Fruit fly (Drosophila melanogaster) Kc167 (cell line): ENCODE results near the gene JhI-21.

Experiments used
- Myc ChIP-seq: fragments of >200 bp; optimal IDR thresholded peaks from 2 replicates; lab custom pipeline; 2017; ENCODE audit warnings: missing external identifiers
- Sin3A ChIP-seq: fragments of >200 bp; optimal IDR thresholded peaks from 2 replicates; lab custom pipeline; 2018; ENCODE audit warnings: missing external identifiers
- h ChIP-seq: fragments of >200 bp; optimal IDR thresholded peaks from 3 replicates; lab custom pipeline; 2018; ENCODE audit warnings: missing external identifiers
- insv ChIP-seq: fragments of >200 bp; optimal IDR thresholded peaks from 3 replicates; lab custom pipeline; 2018; ENCODE audit warnings: missing external identifiers
- psq ChIP-seq: fragments of >200 bp; optimal IDR thresholded peaks from 2 replicates; lab custom pipeline; 2017; ENCODE audit warnings: missing external identifiers
- ttk ChIP-seq: sonication (Bioruptor generic); optimal IDR thresholded peaks from 2 replicates; lab custom pipeline; 2017; ENCODE audit warnings: missing external identifiers

JhI-21 gene

DNA sequence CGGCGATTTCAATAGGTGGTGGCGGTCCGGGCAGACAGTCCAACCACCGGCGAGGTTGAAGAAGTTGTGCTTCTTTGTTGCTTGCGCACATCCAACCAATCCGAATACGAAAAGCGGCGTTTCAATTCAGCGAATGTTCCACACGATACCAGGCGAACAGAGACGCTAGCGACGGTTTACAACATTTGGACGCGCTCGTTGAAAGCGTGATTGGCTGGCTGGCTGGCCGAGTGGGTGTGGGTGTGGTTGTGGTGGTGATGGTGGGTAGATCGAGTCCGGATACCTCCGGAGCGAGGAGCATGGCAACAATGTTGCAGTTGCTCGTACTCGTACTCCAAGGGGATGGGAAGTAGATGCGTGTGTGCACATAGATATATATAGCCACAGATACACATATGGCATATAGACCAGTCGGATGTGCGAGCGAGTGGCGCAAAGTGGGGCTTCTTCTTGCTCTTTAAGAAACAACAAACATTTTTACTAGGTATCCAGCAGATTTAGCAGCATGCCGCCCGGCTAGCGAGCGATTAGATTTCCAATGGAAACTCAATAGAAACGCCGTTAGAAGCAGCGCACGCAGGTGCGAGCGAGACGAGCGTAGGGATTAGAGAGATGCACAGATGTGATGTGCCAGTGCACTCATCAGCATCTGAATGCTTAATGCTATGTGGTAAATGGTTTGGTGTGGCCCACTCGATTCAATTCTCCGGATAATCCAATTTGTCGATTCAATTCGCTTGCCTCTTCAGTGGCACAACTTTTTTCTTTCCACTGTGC is 45.6 kb downstream of the JhI-21 start:
- TF ChIP-seq insv (lab: Kevin White, UChicago): no peak
- TF ChIP-seq ttk: no peak
- no peak for TF ChIP-seq h (lab: Kevin White, UChicago)
- TF ChIP-seq Sin3A (lab: Kevin White, UChicago): no peak
- TF ChIP-seq Myc (lab: Kevin White, UChicago): no peak
- no peak for TF ChIP-seq psq (lab: Kevin White, UChicago)

DNA sequence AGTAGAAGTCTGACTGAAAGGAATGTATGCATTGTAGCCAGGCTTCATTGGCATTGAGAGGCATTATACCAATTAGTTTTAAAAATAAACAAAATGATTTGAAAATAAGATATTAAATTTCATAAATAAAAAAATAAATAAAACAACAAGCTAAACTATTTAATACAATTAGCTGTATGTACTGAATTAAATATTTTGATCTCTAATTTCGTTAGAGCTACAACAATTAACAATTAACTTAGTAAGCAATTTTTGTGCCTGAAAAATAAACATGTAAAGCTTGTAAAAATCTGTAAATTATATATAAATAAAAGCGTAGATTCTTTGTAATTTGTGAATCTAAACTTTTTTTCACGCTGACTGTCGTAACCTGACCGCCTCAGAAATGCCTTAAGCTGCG is 48.0 kb downstream of the JhI-21 start, which contains the start of gene Rh5:
Gene Rh5, plus strand, starts transcription at position 301 of the 400 bp plus-strand sequence.
- no peak for TF ChIP-seq h (lab: Kevin White, UChicago)
- TF ChIP-seq insv (lab: Kevin White, UChicago): no peak
- TF ChIP-seq Myc (lab: Kevin White, UChicago): no peak
- no peak for TF ChIP-seq Sin3A (lab: Kevin White, UChicago)
- TF ChIP-seq ttk: no peak
- TF ChIP-seq psq (lab: Kevin White, UChicago): no peak

DNA sequence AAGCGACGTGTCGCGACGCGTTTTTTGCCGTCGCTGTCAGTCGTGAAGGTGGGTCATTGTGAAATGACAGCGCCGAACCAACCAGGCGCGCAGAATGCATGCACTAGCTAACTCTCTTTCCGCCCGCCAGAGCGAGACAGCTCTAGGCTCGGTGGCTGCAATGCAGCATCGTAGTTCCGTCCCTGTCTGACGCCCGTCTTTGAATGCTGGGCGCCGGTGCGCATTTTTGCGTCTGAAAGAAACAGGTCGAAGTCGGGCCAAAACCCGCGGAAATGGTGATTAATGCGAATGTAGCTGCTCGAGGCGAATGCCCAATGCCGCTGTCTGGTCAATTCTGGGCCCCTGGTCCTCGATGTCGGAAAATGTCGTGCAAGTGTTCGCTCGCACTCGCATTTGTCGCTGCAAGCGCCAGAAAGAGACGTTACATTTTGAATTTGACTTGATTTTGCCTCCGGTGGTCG is 48.5 kb downstream of the JhI-21 start:
- TF ChIP-seq psq (lab: Kevin White, UChicago) (no peak), h (lab: Kevin White, UChicago) (no peak), Sin3A (lab: Kevin White, UChicago) (no peak), insv (lab: Kevin White, UChicago) (no peak), ttk (no peak), Myc (lab: Kevin White, UChicago) (no peak)

DNA sequence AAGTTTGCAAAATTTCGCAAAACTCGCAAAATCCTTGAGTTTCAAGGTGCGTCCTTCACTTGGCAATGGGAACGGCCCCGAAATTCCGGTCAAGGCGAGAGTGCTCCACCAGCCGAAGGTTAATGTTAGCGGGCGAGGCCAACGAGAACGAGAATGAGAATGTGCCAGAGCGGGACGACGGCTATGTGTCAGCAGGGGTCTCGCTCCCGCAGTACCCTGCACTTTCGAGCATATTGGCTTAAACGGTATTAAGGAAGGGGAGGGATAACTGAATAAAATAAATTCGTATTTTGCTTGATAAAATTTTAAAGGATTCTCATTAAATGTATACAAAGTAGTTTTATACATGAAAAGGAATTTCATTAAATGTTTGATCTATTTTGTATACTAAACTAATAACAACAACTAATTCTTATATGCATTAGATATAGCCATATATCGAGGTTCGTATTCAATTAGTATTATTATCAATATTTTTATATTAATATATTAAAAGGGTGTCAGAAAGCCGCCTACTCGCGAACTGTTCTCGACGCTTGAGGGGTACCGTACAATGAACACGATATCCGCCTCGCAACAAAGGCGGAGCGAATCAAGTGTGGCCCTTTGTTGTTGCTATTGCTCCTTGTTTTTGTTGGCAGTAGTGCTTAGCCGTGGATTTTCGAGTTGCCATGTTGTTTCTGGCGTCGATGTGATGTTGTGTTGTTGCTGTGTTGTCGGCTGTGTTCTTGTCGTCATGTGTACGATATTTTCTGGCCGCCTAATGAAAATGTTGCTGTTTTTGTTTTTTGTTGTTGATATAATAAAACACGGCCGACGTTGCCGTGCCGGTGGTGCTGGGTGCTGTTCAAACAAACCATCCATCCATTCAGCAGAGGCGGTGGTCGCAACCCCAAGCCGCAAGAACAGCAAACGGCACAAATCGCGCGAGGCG is 49.2 kb downstream of the JhI-21 start:
- TF ChIP-seq psq (lab: Kevin White, UChicago) (no peak), insv (lab: Kevin White, UChicago) (no peak), h (lab: Kevin White, UChicago) (no peak), ttk (no peak), Sin3A (lab: Kevin White, UChicago) (no peak), Myc (lab: Kevin White, UChicago) (no peak)

dm6 chr2L:12005436-12006396 is 50.1 kb downstream of the JhI-21 start:
- TF ChIP-seq ttk: no peak
- no peak for TF ChIP-seq Sin3A (lab: Kevin White, UChicago)
- no peak for TF ChIP-seq psq (lab: Kevin White, UChicago)
- TF ChIP-seq h (lab: Kevin White, UChicago): no peak
- TF ChIP-seq insv (lab: Kevin White, UChicago): no peak
- no peak for TF ChIP-seq Myc (lab: Kevin White, UChicago)

DNA sequence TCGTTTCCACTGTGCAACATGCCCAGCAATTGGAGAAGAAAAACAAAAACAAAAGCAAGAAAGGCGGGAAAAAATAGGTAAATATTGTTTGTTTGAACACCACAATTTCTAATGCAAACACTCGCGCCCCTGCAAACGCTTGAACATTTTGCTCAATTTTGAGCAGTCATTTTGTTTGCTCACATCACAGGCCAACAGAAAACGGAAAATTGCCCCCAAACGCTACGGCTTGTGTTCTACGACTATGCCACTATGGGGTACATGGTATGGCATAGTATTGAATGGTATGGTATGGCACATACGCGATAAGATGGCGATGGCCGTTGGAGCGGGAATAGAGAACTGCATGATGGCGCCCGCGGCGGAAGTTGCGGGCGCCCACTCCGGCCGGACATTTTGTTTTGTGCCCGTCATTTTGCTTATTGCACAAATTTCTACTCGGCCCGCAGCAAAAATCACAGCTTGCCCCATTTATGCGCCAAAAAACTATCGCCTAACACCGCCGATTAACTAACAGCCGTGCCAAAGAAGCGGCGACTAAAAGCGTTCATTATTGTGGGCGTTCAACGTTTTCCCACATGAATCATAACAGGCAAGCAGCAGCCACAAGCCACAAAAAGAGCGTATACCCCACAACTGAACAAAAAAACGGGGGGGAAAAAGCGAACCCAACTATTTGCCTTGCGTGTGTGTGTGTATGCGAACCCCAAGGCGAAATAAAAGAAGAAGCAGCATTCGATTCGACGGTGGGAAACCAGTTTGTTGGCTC is 51.4 kb downstream of the JhI-21 start:
- TF ChIP-seq insv (lab: Kevin White, UChicago) (no peak), h (lab: Kevin White, UChicago) (no peak), psq (lab: Kevin White, UChicago) (no peak), Myc (lab: Kevin White, UChicago) (no peak), Sin3A (lab: Kevin White, UChicago) (no peak), ttk (no peak)

DNA sequence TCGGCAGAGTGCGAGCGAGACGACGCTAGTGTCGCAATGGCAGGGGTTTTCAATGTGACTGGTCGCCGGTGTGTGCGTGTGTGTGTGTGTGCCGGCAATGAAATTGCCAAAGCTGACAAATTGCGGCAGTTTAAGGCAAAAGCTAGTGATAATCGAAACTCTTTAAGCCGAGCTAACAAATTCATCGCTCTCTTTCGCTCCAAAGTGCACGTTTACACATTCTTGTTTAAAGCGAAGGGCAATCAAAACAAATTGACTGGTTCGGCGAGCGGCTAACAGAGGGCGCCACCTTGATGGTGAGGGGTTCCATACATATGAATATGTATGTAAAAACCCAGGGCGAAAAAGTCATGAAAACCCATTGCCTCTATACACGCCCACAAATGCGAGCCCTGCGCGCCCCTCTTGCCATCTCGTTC is 52.0 kb downstream of the JhI-21 start:
- no peak for TF ChIP-seq Myc (lab: Kevin White, UChicago)
- no peak for TF ChIP-seq insv (lab: Kevin White, UChicago)
- TF ChIP-seq ttk: no peak
- TF ChIP-seq psq (lab: Kevin White, UChicago): no peak
- no peak for TF ChIP-seq Sin3A (lab: Kevin White, UChicago)
- no peak for TF ChIP-seq h (lab: Kevin White, UChicago)

dm6 chr2L:12002922-12003791 is 52.7 kb downstream of the JhI-21 start:
- TF ChIP-seq psq (lab: Kevin White, UChicago) (no peak), ttk (no peak), insv (lab: Kevin White, UChicago) (no peak)

dm6 chr2L:12002051-12002450 is 53.8 kb downstream of the JhI-21 start, which contains the start of gene Hacd1:
Gene Hacd1, minus strand, starts transcription at chr2L:12002266.
- TF ChIP-seq psq (lab: Kevin White, UChicago): no peak
- no peak for TF ChIP-seq Myc (lab: Kevin White, UChicago)
- no peak for TF ChIP-seq h (lab: Kevin White, UChicago)
- no peak for TF ChIP-seq ttk
- no peak for TF ChIP-seq insv (lab: Kevin White, UChicago)
- TF ChIP-seq Sin3A (lab: Kevin White, UChicago): no peak
